Worm (Caenorhabditis elegans) whole organism, L4/young adult: ENCODE data around the gene upb-1.

Experiments used
- W03F9.2 ChIP-seq: fragments of 150-350 bp; optimal IDR thresholded peaks from 2 replicates; lab custom pipeline; 2014; ENCODE audit warnings: missing biosample characterization, missing genetic modification characterization
- dao-5 ChIP-seq: sonication (generic microtip); optimal IDR thresholded peaks from 2 replicates; lab custom pipeline; 2016; ENCODE audit warnings: missing genotype, missing genetic modification characterization, moderate library complexity, missing compliant biosample characterization
- him-1 ChIP-seq: sonication (generic microtip); optimal IDR thresholded peaks from 2 replicates; lab custom pipeline; 2016; ENCODE audit warnings: missing genotype, missing genetic modification reagents, missing genetic modification characterization, missing compliant biosample characterization

ce11 chrII:6281002-6281401 lies 8.9 kb downstream of the upb-1 start, which contains the start of gene scly-1:
- TF ChIP-seq him-1 (tag; lab: Kevin White, UChicago) (no peak), W03F9.2 (tag; lab: Kevin White, UChicago) (no peak), dao-5 (tag; lab: Kevin White, UChicago) (no peak)
